Fruit fly (Drosophila melanogaster): ENCODE measurements around the gene CG32485.
A peak's percentile ranks its signal among the peaks of the same experiment; 100 is the strongest.

The CG32485 gene

DNA sequence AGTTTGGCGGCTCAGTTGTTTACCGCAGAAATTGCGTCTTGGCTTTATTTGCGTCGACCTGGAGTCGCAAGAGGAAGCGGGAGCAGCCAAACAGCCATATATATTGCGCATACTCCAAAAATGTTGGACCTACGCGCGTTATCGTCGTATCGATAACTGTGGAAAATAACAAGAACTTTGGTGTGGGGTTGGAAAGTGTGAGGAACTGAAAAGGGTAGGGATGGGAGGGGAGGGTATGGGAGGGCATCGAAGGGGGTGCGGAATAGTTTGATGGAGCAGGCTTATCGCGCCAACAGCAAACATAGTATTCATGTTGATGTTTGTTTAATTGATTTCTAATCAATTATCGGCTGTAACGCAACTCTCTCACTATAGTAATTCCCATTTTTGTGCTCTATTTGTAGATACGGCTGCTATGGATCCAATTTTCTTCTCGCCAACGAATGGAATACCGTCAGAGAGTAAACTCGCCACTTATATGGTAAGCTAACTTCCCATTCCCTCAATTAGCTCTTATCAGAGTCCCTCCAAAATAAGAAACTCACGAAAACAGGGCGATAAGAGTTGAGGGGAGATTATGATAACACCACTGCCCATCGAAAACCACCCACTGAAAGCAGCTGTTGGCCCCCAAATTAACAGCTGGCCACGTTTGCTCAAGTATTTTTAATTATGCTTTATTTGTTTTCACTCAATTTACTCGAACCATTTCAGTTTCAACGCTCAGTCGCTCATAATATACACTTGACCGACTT, 33.4 kb downstream of the CG32485 start (continued):
- TF ChIP-seq CG2712 (tag; optimal IDR thresholded peaks at IDR 0.05) = peak; percentile 24
- peak; percentile 81 for TF ChIP-seq CG2875 (GFP tag; optimal IDR thresholded peaks at IDR 0.05)
- TF ChIP-seq bsh (GFP tag; optimal IDR thresholded peaks at IDR 0.05) = peak in 1 of 2 experiments; percentile 57
- TF ChIP-seq sim (GFP tag; IDR thresholded peaks at IDR 0.05) = no peak
- TF ChIP-seq D19A (tag; optimal IDR thresholded peaks at IDR 0.05) = peak; percentile 23
- TF ChIP-seq sens (GFP tag) = peak; percentile 82
- no peak for TF ChIP-seq ems (GFP tag; optimal IDR thresholded peaks at IDR 0.05)
- peak; percentile 58 for TF ChIP-seq CG16863 (GFP tag; optimal IDR thresholded peaks at IDR 0.05)
- no peak for TF ChIP-seq CG1792 (GFP tag; optimal IDR thresholded peaks at IDR 0.05)
- TF ChIP-seq Rfx (GFP tag; IDR thresholded peaks at IDR 0.05) = peak; percentile 41; the same call in 1 of the 2 replicates
- no peak for TF ChIP-seq sna (GFP tag; IDR thresholded peaks at IDR 0.05; ENCODE audit: partially characterized antibody)
- no peak for TF ChIP-seq Abd-B (GFP tag; optimal IDR thresholded peaks at IDR 0.05)
- peak; percentile 66 for TF ChIP-seq CG10209 (GFP tag; optimal IDR thresholded peaks at IDR 0.05)
- TF ChIP-seq CG13287 (GFP tag; IDR thresholded peaks at IDR 0.05; ENCODE audit: partially characterized antibody) = no peak
- TF ChIP-seq gfzf (GFP tag; optimal IDR thresholded peaks at IDR 0.05) = no peak
- TF ChIP-seq CG2678 (tag; optimal IDR thresholded peaks at IDR 0.05) = peak; percentile 68
- no peak for TF ChIP-seq prd (optimal IDR thresholded peaks at IDR 0.05)
- TF ChIP-seq prd (GFP tag; IDR thresholded peaks at IDR 0.05) = no peak
- TF ChIP-seq nmo (GFP tag; optimal IDR thresholded peaks at IDR 0.05) = no peak
- TF ChIP-seq CG10462 (GFP tag; optimal IDR thresholded peaks at IDR 0.05) = no peak
- peak; percentile 16 for TF ChIP-seq CG10267 (tag; optimal IDR thresholded peaks at IDR 0.05)
- TF ChIP-seq klu (GFP tag; IDR thresholded peaks at IDR 0.05) = no peak
- TF ChIP-seq CG2202 (tag; optimal IDR thresholded peaks at IDR 0.05) = peak; percentile 85
- no peak for TF ChIP-seq btn (GFP tag; optimal IDR thresholded peaks at IDR 0.05)
- TF ChIP-seq CG8944 (GFP tag; optimal IDR thresholded peaks at IDR 0.05) = peak; percentile 3
- TF ChIP-seq Hsf (GFP tag; optimal IDR thresholded peaks at IDR 0.05) = no peak
- TF ChIP-seq CG13894 (tag; optimal IDR thresholded peaks at IDR 0.05) = peak; percentile 88
- no peak for TF ChIP-seq Dad (GFP tag; optimal IDR thresholded peaks at IDR 0.05)
- TF ChIP-seq nau (GFP tag; optimal IDR thresholded peaks at IDR 0.05) = peak; percentile 76
- TF ChIP-seq fd102C (GFP tag; optimal IDR thresholded peaks at IDR 0.05) = no peak
- no peak for TF ChIP-seq fd3F (GFP tag; optimal IDR thresholded peaks at IDR 0.05)
- TF ChIP-seq Blimp-1 (GFP tag; optimal IDR thresholded peaks at IDR 0.05) = peak; percentile 71
- no peak for TF ChIP-seq NfI (GFP tag; optimal IDR thresholded peaks at IDR 0.05)
- TF ChIP-seq H2.0 (GFP tag; IDR thresholded peaks at IDR 0.05) = no peak
- no peak for TF ChIP-seq CG31224 (GFP tag; IDR thresholded peaks at IDR 0.05)
- TF ChIP-seq CG10147 (GFP tag; optimal IDR thresholded peaks at IDR 0.05) = no peak
- TF ChIP-seq tup (GFP tag; optimal IDR thresholded peaks at IDR 0.05) = peak; percentile 57
- no peak for TF ChIP-seq Fer3 (tag; optimal IDR thresholded peaks at IDR 0.05)
- peak; percentile 69 for TF ChIP-seq Hey (tag; optimal IDR thresholded peaks at IDR 0.05)
- peak; percentile 54 for TF ChIP-seq CG8359 (GFP tag; optimal IDR thresholded peaks at IDR 0.05; ENCODE audit: borderline replicate concordance)
- peak; percentile 77 for TF ChIP-seq CG9727 (GFP tag; optimal IDR thresholded peaks at IDR 0.05)
- no peak for TF ChIP-seq nerfin-2 (GFP tag; IDR thresholded peaks at IDR 0.05; ENCODE audit: partially characterized antibody)
- TF ChIP-seq ase (GFP tag; IDR thresholded peaks at IDR 0.05) = no peak
- TF ChIP-seq CG18619 (GFP tag; optimal IDR thresholded peaks at IDR 0.05) = peak; percentile 15
- no peak for TF ChIP-seq CTCF (GFP tag; optimal IDR thresholded peaks at IDR 0.05)
- 0 out of 4 replicates have a peak, but pooled peaks have one; percentile 26 for TF ChIP-seq Dll (GFP tag; IDR thresholded peaks at IDR 0.05; ENCODE audit: partially characterized antibody)
- TF ChIP-seq Scr (GFP tag; IDR thresholded peaks at IDR 0.05; ENCODE audit: partially characterized antibody) = no peak
- TF ChIP-seq crc (GFP tag; optimal IDR thresholded peaks at IDR 0.05) = no peak
- TF ChIP-seq CG12391 (tag; optimal IDR thresholded peaks at IDR 0.05) = no peak

All from whole organism, embryonic.